Worm (Caenorhabditis elegans) whole organism, L3 larva: ENCODE data around the gene ivd-1.
A peak's percentile ranks its signal among the peaks of the same experiment; 100 is the strongest.
"Not testable (repeated sequence)": the region's sequence is repeated elsewhere in the genome, so short reads cannot be mapped to it uniquely, and the experiment has no call there.

Experiments
- R02D3.7 ChIP-seq: fragments of 150-350 bp; optimal IDR thresholded peaks from 2 replicates; lab custom pipeline; 2014; ENCODE audit warnings: missing biosample characterization, missing genetic modification characterization
- ZK546.5 ChIP-seq: sonication (generic microtip); optimal IDR thresholded peaks from 2 replicates; lab custom pipeline; 2017; ENCODE audit warnings: missing biosample characterization, missing genetic modification characterization
- aly-2 ChIP-seq: fragments of 150-350 bp; optimal IDR thresholded peaks from 2 replicates; lab custom pipeline; 2014; ENCODE audit warnings: missing biosample characterization, missing genetic modification characterization
- ama-1 ChIP-seq: fragments of 150-350 bp; optimal IDR thresholded peaks from 2 replicates; lab custom pipeline; 2018
- ceh-16 ChIP-seq: sonication (generic microtip); optimal IDR thresholded peaks from 2 replicates; lab custom pipeline; 2017; ENCODE audit warnings: missing biosample characterization, missing genetic modification characterization
- ceh-28 ChIP-seq: fragments of 150-350 bp; optimal IDR thresholded peaks from 2 replicates; lab custom pipeline; 2014; ENCODE audit warnings: missing biosample characterization, missing genetic modification reagents, missing genetic modification characterization
- egl-27 ChIP-seq: sonication (generic microtip); optimal IDR thresholded peaks from 4 replicates; lab custom pipeline; 2017; ENCODE audit warnings: missing biosample characterization, missing genetic modification reagents, missing genetic modification characterization
- egl-5 ChIP-seq: fragments of 150-350 bp; optimal IDR thresholded peaks from 2 replicates; lab custom pipeline; 2017; ENCODE audit warnings: missing biosample characterization, missing genetic modification reagents, missing genetic modification characterization, inconsistent platforms
- elt-2 ChIP-seq: sonication (generic microtip); optimal IDR thresholded peaks from 2 replicates; lab custom pipeline; 2016; ENCODE audit warnings: missing genetic modification reagents, mild to moderate bottlenecking, missing genetic modification characterization, missing compliant biosample characterization
- eor-1 ChIP-seq, 2 experiments: fragments of 150-350 bp; optimal IDR thresholded peaks; 2 replicates each; lab custom pipeline; 2014 to 2018; ENCODE audit warnings: missing biosample characterization in 2 of 2, missing genetic modification characterization in 2 of 2
- fkh-10 ChIP-seq: sonication (generic microtip); optimal IDR thresholded peaks from 2 replicates; lab custom pipeline; 2017; ENCODE audit warnings: missing biosample characterization, missing genetic modification reagents, missing genetic modification characterization
- fkh-2 ChIP-seq: fragments of 150-350 bp; optimal IDR thresholded peaks from 2 replicates; lab custom pipeline; 2014; ENCODE audit warnings: missing biosample characterization, missing genetic modification reagents, missing genetic modification characterization
- fos-1 ChIP-seq: fragments of 150-350 bp; optimal IDR thresholded peaks from 2 replicates; lab custom pipeline; 2014; ENCODE audit warnings: missing biosample characterization, missing genetic modification characterization
- lin-15B ChIP-seq: fragments of 150-350 bp; optimal IDR thresholded peaks from 2 replicates; lab custom pipeline; 2014; ENCODE audit warnings: missing biosample characterization, missing genetic modification characterization
- mdl-1 ChIP-seq: fragments of 150-350 bp; optimal IDR thresholded peaks from 2 replicates; lab custom pipeline; 2014; ENCODE audit warnings: missing biosample characterization, missing genetic modification characterization
- nfya-1 ChIP-seq: sonication (generic microtip); optimal IDR thresholded peaks from 2 replicates; lab custom pipeline; 2017; ENCODE audit warnings: missing genetic modification characterization, mild to moderate bottlenecking, missing compliant biosample characterization, antibody characterized with exemption, moderate library complexity; ENCODE audit not compliant: insufficient read depth
- nhr-11 ChIP-seq: fragments of 150-350 bp; optimal IDR thresholded peaks from 2 replicates; lab custom pipeline; 2014; ENCODE audit warnings: missing biosample characterization, missing genetic modification characterization
- nhr-12 ChIP-seq: fragments of 150-350 bp; optimal IDR thresholded peaks from 2 replicates; lab custom pipeline; 2014; ENCODE audit warnings: missing biosample characterization, missing genetic modification characterization
- nhr-23 ChIP-seq: fragments of 150-350 bp; optimal IDR thresholded peaks from 2 replicates; lab custom pipeline; 2014; ENCODE audit warnings: missing biosample characterization, missing genetic modification reagents, missing genetic modification characterization
- nhr-25 ChIP-seq: sonication (generic microtip); optimal IDR thresholded peaks from 2 replicates; lab custom pipeline; 2017; ENCODE audit warnings: missing biosample characterization, missing genetic modification characterization
- nhr-28 ChIP-seq: fragments of 150-350 bp; optimal IDR thresholded peaks from 2 replicates; lab custom pipeline; 2014; ENCODE audit warnings: missing biosample characterization, missing genetic modification characterization
- nhr-76 ChIP-seq: fragments of 150-350 bp; sonication (generic microtip); optimal IDR thresholded peaks from 5 replicates; lab custom pipeline; 2014; ENCODE audit warnings: missing biosample characterization, missing genetic modification characterization
- nhr-77 ChIP-seq: fragments of 150-350 bp; optimal IDR thresholded peaks from 2 replicates; lab custom pipeline; 2014; ENCODE audit warnings: missing biosample characterization, missing genetic modification characterization
- sea-2 ChIP-seq: fragments of 150-350 bp; sonication (generic microtip); optimal IDR thresholded peaks from 4 replicates; lab custom pipeline; 2014; ENCODE audit warnings: missing biosample characterization, missing genetic modification reagents, missing genetic modification characterization
- snpc-4 ChIP-seq: fragments of 150-350 bp; optimal IDR thresholded peaks from 2 replicates; lab custom pipeline; 2014; ENCODE audit warnings: missing biosample characterization, missing genetic modification characterization
- tbx-2 ChIP-seq: sonication (generic microtip); optimal IDR thresholded peaks from 2 replicates; lab custom pipeline; 2016; ENCODE audit warnings: mild to moderate bottlenecking, missing genetic modification characterization, missing compliant biosample characterization
- unc-39 ChIP-seq: sonication (generic microtip); optimal IDR thresholded peaks from 4 replicates; lab custom pipeline; 2017; ENCODE audit warnings: missing biosample characterization, missing genetic modification characterization
- unc-62 ChIP-seq: fragments of 150-350 bp; sonication (generic microtip); optimal IDR thresholded peaks from 4 replicates; lab custom pipeline; 2014; ENCODE audit warnings: missing biosample characterization, missing genetic modification reagents, missing genetic modification characterization
- zag-1 ChIP-seq: fragments of 150-350 bp; optimal IDR thresholded peaks from 2 replicates; lab custom pipeline; 2014; ENCODE audit warnings: missing biosample characterization, missing genetic modification characterization
- ztf-11 ChIP-seq: fragments of 150-350 bp; optimal IDR thresholded peaks from 2 replicates; lab custom pipeline; 2014; ENCODE audit warnings: missing biosample characterization, missing genetic modification characterization
- ztf-4 ChIP-seq: fragments of 150-350 bp; optimal IDR thresholded peaks from 2 replicates; lab custom pipeline; 2014; ENCODE audit warnings: missing biosample characterization, missing genetic modification characterization

The ivd-1 gene

DNA sequence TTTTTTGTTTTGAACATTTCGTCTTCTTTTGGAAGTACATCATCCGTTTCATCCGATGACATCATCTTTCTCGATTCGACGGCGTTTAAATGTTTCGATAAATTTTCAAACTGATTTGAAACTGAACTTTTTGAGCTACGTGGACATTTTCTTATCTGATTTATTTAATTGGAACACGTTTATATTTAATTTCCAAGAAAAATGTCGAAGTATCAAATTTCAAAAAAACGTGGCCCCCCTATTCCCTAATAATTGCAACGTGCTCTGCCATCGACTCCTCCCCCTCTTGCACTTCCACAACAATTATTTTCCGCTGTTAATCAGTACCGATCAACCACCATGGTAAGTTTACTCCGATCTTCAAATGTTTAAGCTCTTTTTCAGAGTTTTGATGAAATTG lies 20.1 kb downstream of the ivd-1 start, which contains the start of the genes R13H9.6 and rmd-6:
Gene R13H9.6, minus strand, starts transcription at position 101 of the 400 bp plus-strand sequence.
Gene rmd-6, plus strand, starts transcription at position 305 of the 400 bp plus-strand sequence.
- TF ChIP-seq unc-62; nhr-11 (tag; lab: Kevin White, UChicago); fos-1 (tag; lab: Kevin White, UChicago): not testable (repeated sequence)

DNA sequence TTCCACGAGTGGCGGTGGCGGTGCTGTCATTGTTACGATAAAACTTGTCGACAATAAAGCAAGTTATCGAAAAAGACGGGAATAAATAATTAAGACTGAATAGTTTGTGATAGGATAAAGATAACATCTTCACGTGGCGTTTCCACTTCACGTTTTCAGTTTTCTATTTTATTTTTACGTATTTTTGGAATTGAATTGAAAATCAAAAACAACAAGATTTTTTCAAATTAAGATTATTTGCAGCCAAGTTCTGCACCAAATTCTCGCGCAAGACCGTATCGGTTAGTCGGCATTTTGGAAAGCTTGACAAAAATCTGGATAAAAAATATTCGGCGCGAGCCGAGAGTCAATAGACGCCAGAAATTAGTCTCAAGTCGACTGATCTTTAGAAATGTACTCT lies 21.8 kb downstream of the ivd-1 start, which contains the start of gene ttbk-2.2:
Gene ttbk-2.2, minus strand, starts transcription at position 101 of the 400 bp plus-strand sequence.
- TF ChIP-seq fkh-10 (GFP tag; lab: Kevin White, UChicago); sea-2 (GFP tag; lab: Kevin White, UChicago); egl-5 (tag; lab: Kevin White, UChicago): not testable (repeated sequence)

DNA sequence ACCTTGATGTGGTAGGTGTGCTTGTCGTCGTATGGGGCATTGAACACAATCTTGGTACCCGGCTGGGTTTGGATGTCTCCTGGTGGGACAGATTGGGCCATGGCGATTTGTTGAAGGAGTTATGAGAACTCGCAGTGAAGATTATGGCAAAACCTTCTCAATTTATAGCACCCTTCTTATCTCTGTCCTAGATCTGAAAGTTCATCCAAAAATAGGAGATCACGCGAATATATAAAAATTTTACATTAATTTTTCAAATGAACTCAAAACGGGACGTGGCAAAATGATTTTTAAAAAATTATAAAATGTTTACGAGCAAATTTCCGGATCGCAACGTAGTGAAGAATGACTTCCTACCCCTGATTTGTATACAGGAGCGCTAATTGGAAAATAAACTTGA lies 23.7 kb downstream of the ivd-1 start, which contains the start of gene msp-53:
Gene msp-53, minus strand, starts transcription at position 101 of the 400 bp plus-strand sequence.
- not testable (repeated sequence) for TF ChIP-seq R02D3.7; aly-2 (tag; lab: Kevin White, UChicago); ceh-16

DNA sequence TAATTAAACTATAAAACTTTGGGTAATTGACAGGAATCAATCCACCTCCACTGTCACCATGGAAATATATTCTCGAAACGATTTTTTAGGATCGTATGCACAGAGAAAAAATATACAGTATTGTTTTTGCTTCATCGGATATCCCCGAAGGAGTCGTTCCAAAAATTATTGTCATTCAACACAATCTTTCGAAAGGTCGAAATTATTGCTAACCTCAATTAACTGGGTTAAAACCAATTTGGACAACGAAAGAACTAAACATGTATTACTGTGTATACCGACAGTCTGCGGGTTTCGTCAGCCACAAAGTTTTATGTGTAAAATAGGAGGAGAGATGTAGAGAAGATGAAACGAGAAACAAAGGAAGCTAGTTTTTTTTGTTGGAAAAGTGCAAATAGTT lies 25.4 kb downstream of the ivd-1 start:
- TF ChIP-seq ztf-4 (tag; lab: Kevin White, UChicago): no peak
- TF ChIP-seq nhr-12 (tag; lab: Kevin White, UChicago): no peak
- TF ChIP-seq fos-1 (tag; lab: Kevin White, UChicago): no peak
- TF ChIP-seq ztf-11 (tag; lab: Kevin White, UChicago): no peak
- TF ChIP-seq nfya-1: peak; percentile 24
- TF ChIP-seq nhr-77 (tag; lab: Kevin White, UChicago): no peak
- no peak for TF ChIP-seq lin-15B (tag; lab: Kevin White, UChicago)
- no peak for TF ChIP-seq zag-1 (tag; lab: Kevin White, UChicago)
- TF ChIP-seq mdl-1: no peak
- TF ChIP-seq egl-5 (tag; lab: Kevin White, UChicago): no peak
- TF ChIP-seq nhr-25 (tag; lab: Kevin White, UChicago): peak; percentile 40
- no peak for TF ChIP-seq unc-39 (tag; lab: Kevin White, UChicago)
- no peak for TF ChIP-seq nhr-76 (tag; lab: Kevin White, UChicago)
- TF ChIP-seq nhr-23 (tag; lab: Kevin White, UChicago): peak; percentile 32
- no peak for TF ChIP-seq ceh-28 (tag; lab: Kevin White, UChicago)
- no peak for TF ChIP-seq nhr-11 (tag; lab: Kevin White, UChicago)
- TF ChIP-seq fkh-10 (GFP tag; lab: Kevin White, UChicago): no peak
- peak; percentile 22 for TF ChIP-seq ama-1 (lab: Kevin White, UChicago)
- TF ChIP-seq egl-27 (tag; lab: Kevin White, UChicago): no peak
- peak; percentile 95 for TF ChIP-seq snpc-4
- no peak for TF ChIP-seq nhr-28
- TF ChIP-seq tbx-2 (tag; lab: Kevin White, UChicago): no peak

DNA sequence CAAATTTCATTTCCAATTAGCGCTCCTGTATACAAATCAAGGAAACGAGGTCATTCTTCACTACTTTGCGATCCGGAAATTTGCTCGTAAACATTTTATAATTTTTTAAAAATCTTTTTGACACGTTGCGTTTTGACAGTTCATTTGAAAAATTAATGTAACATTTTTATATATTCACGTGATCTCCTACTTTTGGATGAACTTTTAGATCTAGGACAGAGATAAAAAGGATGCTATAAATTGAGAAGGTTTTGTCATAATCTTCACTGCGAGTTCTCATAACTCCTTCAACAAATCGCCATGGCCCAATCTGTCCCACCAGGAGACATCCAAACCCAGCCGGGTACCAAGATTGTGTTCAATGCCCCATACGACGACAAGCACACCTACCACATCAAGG lies 26.4 kb downstream of the ivd-1 start, which contains the start of gene msp-57:
Gene msp-57, plus strand, starts transcription at position 301 of the 400 bp plus-strand sequence.
- TF ChIP-seq lin-15B, ztf-4, fos-1 (tag; lab: Kevin White, UChicago): not testable (repeated sequence)

DNA sequence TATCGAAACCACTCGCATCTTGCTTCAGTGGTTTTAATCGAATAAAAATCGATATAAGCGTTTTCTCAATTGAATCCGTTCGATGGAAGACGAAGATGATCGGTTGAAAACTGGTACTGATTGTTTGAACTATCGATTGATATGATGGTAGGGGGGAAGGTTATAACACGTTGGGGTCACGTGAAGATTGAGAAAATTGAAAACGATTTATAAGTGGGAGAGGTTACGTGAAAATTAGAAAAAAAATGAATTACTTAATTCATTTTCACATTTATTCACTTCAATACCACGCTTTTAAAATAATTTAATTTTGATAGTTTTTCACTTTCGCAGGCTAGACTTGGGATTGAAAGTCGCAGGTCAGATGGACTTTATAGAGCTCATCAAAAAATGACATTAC lies 27.7 kb downstream of the ivd-1 start, which contains the start of gene C09B9.7:
Gene C09B9.7, minus strand, starts transcription at position 101 of the 400 bp plus-strand sequence.
- TF ChIP-seq nfya-1 (no peak), zag-1 (tag; lab: Kevin White, UChicago) (no peak), fkh-2 (no peak), ZK546.5 (tag; lab: Kevin White, UChicago) (no peak), nhr-76 (tag; lab: Kevin White, UChicago) (no peak), ceh-16 (no peak), nhr-25 (tag; lab: Kevin White, UChicago) (no peak), elt-2 (no peak), eor-1 (tag; optimal IDR thresholded peaks at IDR 0.05; lab: Kevin White, UChicago) (no peak)
